Worm (Caenorhabditis elegans): ENCODE results near the gene C01G10.4.

DNA sequence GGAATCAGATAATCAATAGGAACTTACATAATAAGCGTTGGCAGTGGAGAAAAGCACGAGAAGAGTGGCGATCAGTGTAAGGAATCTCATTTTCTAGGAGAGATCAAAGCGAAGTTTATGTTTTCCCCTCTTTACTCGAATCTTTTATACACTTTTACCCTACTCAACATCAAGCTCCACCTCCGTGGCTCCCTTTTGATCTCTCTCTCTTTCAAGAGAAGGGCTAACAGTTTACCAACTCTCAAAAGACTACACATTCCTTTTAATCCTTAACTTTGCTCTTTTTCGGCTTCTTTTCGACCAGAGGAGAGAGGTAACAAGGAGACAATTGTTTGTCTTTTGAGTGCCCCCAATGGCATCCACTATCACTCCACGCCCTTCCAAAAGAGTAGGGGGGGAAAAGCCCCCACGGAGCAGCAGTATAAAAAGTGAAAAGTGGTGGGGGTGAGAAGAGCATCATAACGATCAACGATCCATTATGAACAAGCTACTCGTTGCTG, 2.3 kb upstream of the C01G10.4 start, which contains the start of the genes C01G10.15 and C01G10.6:
- TF ChIP-seq him-1 (tag; optimal IDR thresholded peaks at IDR 0.05) = no peak
- TF ChIP-seq dao-5 (tag; optimal IDR thresholded peaks at IDR 0.05) = no peak
